Worm (Caenorhabditis elegans): ENCODE results near the gene aip-1.
"Not testable (repeated sequence)": the region's sequence is repeated elsewhere in the genome, so short reads cannot be mapped to it uniquely, and the experiment has no call there.

Gene aip-1

DNA sequence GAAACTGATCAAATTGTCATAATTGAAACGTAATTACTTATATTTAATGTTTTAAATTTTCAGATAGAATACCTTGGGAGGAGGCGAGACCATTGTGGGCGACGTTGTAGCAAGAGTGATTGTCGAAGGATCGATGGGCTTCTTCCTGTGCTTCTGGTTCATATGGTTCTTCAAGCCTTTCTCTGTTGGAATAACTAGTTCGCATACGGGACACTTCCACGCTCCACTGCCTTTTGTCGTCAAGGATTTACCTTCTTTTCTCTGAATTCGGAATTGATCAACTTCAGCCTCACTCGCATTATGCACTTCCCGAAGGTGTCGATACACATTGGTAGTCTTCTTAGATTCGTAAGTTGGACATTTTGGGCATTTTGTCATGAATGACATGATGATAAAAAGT, 37.1 kb downstream of the aip-1 start, which contains the start of gene F58D12.1:
F58D12.1 (plus strand) TSS at position 301 of the 400 bp plus-strand sequence.
- not testable (repeated sequence) for TF ChIP-seq sox-4, npax-4, unc-42 (tag; optimal IDR thresholded peaks at IDR 0.05)

DNA sequence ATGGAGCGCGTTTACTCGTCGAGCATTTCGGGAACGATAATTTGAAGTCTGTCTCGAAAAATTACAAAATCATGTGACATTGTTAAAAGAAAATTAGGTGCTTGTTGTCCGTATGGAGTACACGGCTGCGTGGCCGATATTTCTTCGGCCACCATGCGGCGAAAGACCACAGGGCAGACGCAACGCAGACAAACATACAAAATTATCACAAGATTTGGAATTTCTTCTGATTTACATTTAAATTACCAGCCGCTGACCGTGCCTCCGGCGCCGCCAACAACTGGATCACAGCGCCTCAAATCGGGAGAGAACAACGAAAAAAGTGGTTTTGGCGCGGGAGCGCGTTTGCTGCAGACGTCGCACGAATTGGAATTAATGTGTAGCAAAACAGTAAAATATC, 43.0 kb downstream of the aip-1 start:
- TF ChIP-seq unc-3 (GFP tag; conservative IDR thresholded peaks at IDR 0.05) (0 out of 2 replicates have a peak, but pooled peaks have one; percentile 40), ets-4 (tag; optimal IDR thresholded peaks at IDR 0.05) (peak; percentile 97), F13H6.1 (tag; optimal IDR thresholded peaks at IDR 0.05) (peak; percentile 53), ztf-16 (tag; optimal IDR thresholded peaks at IDR 0.05) (peak; percentile 16), sdc-2 (tag; optimal IDR thresholded peaks at IDR 0.05) (peak; percentile 66), lim-6 (tag; optimal IDR thresholded peaks at IDR 0.05) (peak; percentile 35), dmd-4 (tag; optimal IDR thresholded peaks at IDR 0.05; ENCODE audit: borderline replicate concordance) (peak; percentile 43), elt-2 (tag; optimal IDR thresholded peaks at IDR 0.05) (peak; percentile 58), zip-5 (tag; optimal IDR thresholded peaks at IDR 0.05) (peak; percentile 75), nfya-1 (tag; optimal IDR thresholded peaks at IDR 0.05) (peak; percentile 37), C08G9.2 (tag; optimal IDR thresholded peaks at IDR 0.05) (peak; percentile 99), ceh-14 (tag; optimal IDR thresholded peaks at IDR 0.05) (peak; percentile 65), dve-1 (tag; optimal IDR thresholded peaks at IDR 0.05) (peak; percentile 9), hlh-8 (tag; optimal IDR thresholded peaks at IDR 0.05) (peak; percentile 85), rnt-1 (tag; optimal IDR thresholded peaks at IDR 0.05) (peak; percentile 84), ceh-31 (tag; optimal IDR thresholded peaks at IDR 0.05) (peak; percentile 92), mec-3 (tag; optimal IDR thresholded peaks at IDR 0.05; ENCODE audit: borderline replicate concordance) (peak; percentile 83), unc-42 (tag; optimal IDR thresholded peaks at IDR 0.05) (peak; percentile 66), ref-2 (tag; optimal IDR thresholded peaks at IDR 0.05) (peak; percentile 91), ceh-34 (tag; optimal IDR thresholded peaks at IDR 0.05) (peak; percentile 3), hlh-6 (tag; optimal IDR thresholded peaks at IDR 0.05) (peak; percentile 62), tbx-7 (tag; optimal IDR thresholded peaks at IDR 0.05) (peak; percentile 91), pqm-1 (tag; optimal IDR thresholded peaks at IDR 0.05) (peak; percentile 44), unc-55 (GFP tag; optimal IDR thresholded peaks at IDR 0.05) (peak; percentile 39), ceh-2 (tag; optimal IDR thresholded peaks at IDR 0.05) (peak; percentile 92), ceh-18 (tag; optimal IDR thresholded peaks at IDR 0.05) (peak; percentile 76), fax-1 (tag; optimal IDR thresholded peaks at IDR 0.05) (peak; percentile 54), fkh-6 (tag; optimal IDR thresholded peaks at IDR 0.05) (peak; percentile 50), tbx-2 (tag; optimal IDR thresholded peaks at IDR 0.05) (peak; percentile 91), hlh-30 (tag; optimal IDR thresholded peaks at IDR 0.05; ENCODE audit: insufficient read depth) (peak; percentile 90)
- not testable (repeated sequence) for TF ChIP-seq unc-3 (tag; optimal IDR thresholded peaks at IDR 0.05)

DNA sequence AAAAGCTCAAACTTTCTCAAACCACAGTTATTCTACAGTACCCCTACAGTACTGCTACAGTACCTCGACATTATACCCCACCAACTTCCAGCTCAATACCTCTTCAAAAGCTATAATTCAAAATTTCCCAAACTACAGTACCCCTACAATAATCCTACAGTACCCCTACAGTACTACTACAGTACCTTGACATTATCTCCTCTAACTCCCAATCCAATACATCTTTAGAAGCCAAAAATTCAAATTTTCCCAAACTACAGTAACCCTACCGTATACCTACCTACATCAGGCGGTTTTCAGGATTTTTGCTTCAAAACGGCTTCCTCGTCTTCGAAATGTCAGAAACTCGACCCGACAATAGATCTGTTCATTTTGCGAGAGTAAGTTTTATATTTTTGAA, 45.4 kb downstream of the aip-1 start, which contains the start of gene F58D12.3:
F58D12.3 (plus strand) TSS at position 301 of the 400 bp plus-strand sequence.
- TF ChIP-seq T23F11.4 (GFP tag; optimal IDR thresholded peaks at IDR 0.05) (no peak), odd-2 (tag; optimal IDR thresholded peaks at IDR 0.05) (no peak), hlh-13 (GFP tag; optimal IDR thresholded peaks at IDR 0.05) (no peak), fkh-6 (tag; optimal IDR thresholded peaks at IDR 0.05) (no peak), sox-4 (tag; optimal IDR thresholded peaks at IDR 0.05) (no peak), Y22D7AL.16 (tag; optimal IDR thresholded peaks at IDR 0.05) (no peak), C08G9.2 (tag; optimal IDR thresholded peaks at IDR 0.05) (no peak), ceh-45 (GFP tag; IDR thresholded peaks at IDR 0.05) (no peak)

Data from whole organism, late embryonic.